Worm (Caenorhabditis elegans): Measurements from ENCODE around the gene ZK1098.3.

DNA sequence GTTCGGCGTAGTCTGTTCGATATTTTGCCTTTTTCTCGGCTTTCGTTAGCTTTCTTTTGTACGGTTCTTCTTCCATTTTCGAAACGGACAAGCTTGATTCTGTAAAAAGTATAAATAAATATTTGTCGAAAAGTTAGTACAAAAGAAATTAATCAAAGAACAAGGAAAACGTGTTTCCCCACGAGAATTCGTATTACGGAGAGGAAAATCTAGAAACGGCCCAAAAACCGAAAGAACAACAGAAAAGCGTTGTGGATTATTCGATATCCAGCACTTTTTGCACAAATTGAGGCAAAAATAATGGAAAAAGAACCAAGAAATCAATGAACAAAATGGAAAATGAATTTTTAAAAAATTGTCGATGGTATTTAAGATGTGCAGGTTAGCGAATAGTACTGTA lies 3.8 kb upstream of the ZK1098.3 start, which contains the start of gene mut-7:
- no peak for TF ChIP-seq pes-1 (GFP tag; IDR thresholded peaks at IDR 0.05)
- no peak for TF ChIP-seq sea-1 (GFP tag; conservative IDR thresholded peaks at IDR 0.05)
- no peak for TF ChIP-seq hmbx-1 (tag; optimal IDR thresholded peaks at IDR 0.05)
- no peak for TF ChIP-seq ama-1 (optimal IDR thresholded peaks at IDR 0.05)
- no peak for TF ChIP-seq F13C5.2 (tag; optimal IDR thresholded peaks at IDR 0.05)
- TF ChIP-seq flt-1 (GFP tag; IDR thresholded peaks at IDR 0.05): no peak
- TF ChIP-seq aly-1 (tag; optimal IDR thresholded peaks at IDR 0.05): no peak
- TF ChIP-seq hnd-1 (tag; optimal IDR thresholded peaks at IDR 0.05): no peak
- TF ChIP-seq tra-4 (tag; optimal IDR thresholded peaks at IDR 0.05): no peak
- no peak for TF ChIP-seq B0310.2 (tag; optimal IDR thresholded peaks at IDR 0.05)
- no peak for TF ChIP-seq ets-7 (tag; optimal IDR thresholded peaks at IDR 0.05)
